Fruit fly (Drosophila melanogaster) whole organism, embryonic: Measurements from ENCODE around the gene Trim9.
A peak's percentile ranks its signal among the peaks of the same experiment; 100 is the strongest.

Source experiments
- Ada2b ChIP-seq: fragments of 200-800 bp; sonication (Bioruptor generic); IDR thresholded peaks from 2 replicates; pipeline ENCODE4 v1.3.6; 2022; ENCODE audit warnings: missing biosample characterization, missing genetic modification characterization
- C15 ChIP-seq: fragments of 200-800 bp; sonication (Bioruptor generic); IDR thresholded peaks from 3 replicates; pipeline ENCODE4 v1.3.6; 2022; ENCODE audit warnings: missing biosample characterization, missing genetic modification characterization
- CG10267 ChIP-seq: fragments of 200-800 bp; sonication (Bioruptor generic); optimal IDR thresholded peaks from 2 replicates; lab custom pipeline; 2018; ENCODE audit warnings: missing biosample characterization, mild to moderate bottlenecking, missing genetic modification characterization, moderate library complexity
- CG10462 ChIP-seq: fragments of 200-800 bp; sonication (Bioruptor generic); optimal IDR thresholded peaks from 2 replicates; lab custom pipeline; 2016; ENCODE audit warnings: missing biosample characterization, missing genetic modification characterization
- CG11695 ChIP-seq: fragments of 200-800 bp; sonication (Bioruptor generic); IDR thresholded peaks from 3 replicates; pipeline ENCODE4 v1.3.6; 2022; ENCODE audit warnings: missing biosample characterization, missing genetic modification characterization
- CG12299 ChIP-seq: fragments of 200-800 bp; sonication (Bioruptor generic); optimal IDR thresholded peaks from 2 replicates; lab custom pipeline; 2018; ENCODE audit warnings: missing biosample characterization, mild to moderate bottlenecking, missing genetic modification characterization
- CG14667 ChIP-seq: fragments of 200-800 bp; sonication (Bioruptor generic); IDR thresholded peaks from 2 replicates; pipeline ENCODE4 v1.3.6; 2022; ENCODE audit warnings: missing biosample characterization, missing genetic modification characterization
- CG14710 ChIP-seq: fragments of 200-800 bp; sonication (Bioruptor generic); optimal IDR thresholded peaks from 3 replicates; lab custom pipeline; 2019; ENCODE audit warnings: missing biosample characterization, mild to moderate bottlenecking, missing genetic modification characterization, moderate library complexity
- CG1602 ChIP-seq: fragments of 200-800 bp; sonication (Bioruptor generic); optimal IDR thresholded peaks from 3 replicates; lab custom pipeline; 2016; ENCODE audit warnings: missing biosample characterization, missing genetic modification characterization
- CG17359 ChIP-seq: fragments of 200-800 bp; sonication (Bioruptor generic); optimal IDR thresholded peaks from 3 replicates; lab custom pipeline; 2018; ENCODE audit warnings: missing biosample characterization, mild to moderate bottlenecking, missing genetic modification characterization, moderate library complexity
- CG17361 ChIP-seq: fragments of 200-800 bp; sonication (Bioruptor generic); IDR thresholded peaks from 3 replicates; pipeline ENCODE4 v1.3.6; 2022; ENCODE audit warnings: missing biosample characterization, missing genetic modification characterization
- CG18599 ChIP-seq: fragments of 200-800 bp; sonication (Bioruptor generic); optimal IDR thresholded peaks from 3 replicates; lab custom pipeline; 2017; ENCODE audit warnings: missing biosample characterization, missing genetic modification characterization, mild to moderate bottlenecking, moderate library complexity, missing genetic modification reagents
- CG2678 ChIP-seq: fragments of 200-800 bp; sonication (Bioruptor generic); optimal IDR thresholded peaks from 3 replicates; lab custom pipeline; 2019; ENCODE audit warnings: missing biosample characterization, mild to moderate bottlenecking, missing genetic modification characterization, moderate library complexity
- CG30020 ChIP-seq: fragments of 200-800 bp; optimal IDR thresholded peaks from 2 replicates; lab custom pipeline; 2019; ENCODE audit warnings: missing biosample characterization, mild to moderate bottlenecking, missing genetic modification characterization, moderate library complexity
- CG30431 ChIP-seq: fragments of 200-800 bp; sonication (Bioruptor generic); optimal IDR thresholded peaks from 2 replicates; lab custom pipeline; 2017; ENCODE audit warnings: missing biosample characterization, missing genetic modification characterization
- CG31388 ChIP-seq: fragments of 200-800 bp; sonication (Bioruptor generic); optimal IDR thresholded peaks from 2 replicates; lab custom pipeline; 2016; ENCODE audit warnings: missing biosample characterization, missing genetic modification characterization
- CG32532 ChIP-seq: fragments of 200-800 bp; sonication (Bioruptor generic); IDR thresholded peaks from 2 replicates; pipeline ENCODE4 v1.3.6; 2022; ENCODE audit warnings: missing biosample characterization, missing genetic modification characterization
- CG3281 ChIP-seq: fragments of 200-800 bp; sonication (Bioruptor generic); optimal IDR thresholded peaks from 3 replicates; lab custom pipeline; 2017; ENCODE audit warnings: missing biosample characterization, mild to moderate bottlenecking, missing genetic modification characterization
- CG34422 ChIP-seq: fragments of 200-800 bp; sonication (Bioruptor generic); IDR thresholded peaks from 3 replicates; pipeline ENCODE4 v1.3.6; 2022; ENCODE audit warnings: missing biosample characterization, missing genetic modification characterization
- CG5245 ChIP-seq: fragments of 200-800 bp; sonication (Bioruptor generic); optimal IDR thresholded peaks from 3 replicates; lab custom pipeline; 2016; ENCODE audit warnings: missing biosample characterization, missing genetic modification characterization
- CG6689 ChIP-seq: fragments of 200-800 bp; sonication (Bioruptor generic); IDR thresholded peaks from 2 replicates; pipeline ENCODE4 v1.3.6; 2022; ENCODE audit warnings: missing biosample characterization, missing genetic modification characterization
- CG6854 ChIP-seq: fragments of 200-800 bp; sonication (Bioruptor generic); optimal IDR thresholded peaks from 3 replicates; lab custom pipeline; 2017; ENCODE audit warnings: missing biosample characterization, mild to moderate bottlenecking, missing genetic modification characterization
- CG7987 ChIP-seq: fragments of 200-800 bp; sonication (Bioruptor generic); optimal IDR thresholded peaks from 2 replicates; lab custom pipeline; 2018; ENCODE audit warnings: missing biosample characterization, mild to moderate bottlenecking, missing genetic modification characterization, moderate library complexity
- CG9437 ChIP-seq: fragments of 200-800 bp; sonication (Bioruptor generic); optimal IDR thresholded peaks from 2 replicates; lab custom pipeline; 2018; ENCODE audit warnings: missing biosample characterization, mild to moderate bottlenecking, missing genetic modification characterization
- CrebB ChIP-seq: fragments of 200-800 bp; sonication (Bioruptor generic); optimal IDR thresholded peaks from 3 replicates; lab custom pipeline; 2018; ENCODE audit warnings: missing biosample characterization, mild to moderate bottlenecking, missing genetic modification characterization
- Doc2 ChIP-seq: fragments of 200-800 bp; sonication (Bioruptor generic); IDR thresholded peaks from 2 replicates; pipeline ENCODE4 v1.3.6; 2022; ENCODE audit warnings: missing biosample characterization, missing genetic modification characterization
- E2f1 ChIP-seq: fragments of 200-800 bp; sonication (Bioruptor generic); IDR thresholded peaks from 2 replicates; pipeline ENCODE4 v1.3.6; 2022; ENCODE audit warnings: missing biosample characterization, missing genetic modification characterization
- GATAe ChIP-seq: fragments of 200-800 bp; sonication (Bioruptor generic); conservative IDR thresholded peaks from 2 replicates; pipeline ENCODE4 v1.3.6; 2022; ENCODE audit warnings: missing biosample characterization, missing genetic modification characterization
- HmgZ ChIP-seq: fragments of 200-800 bp; sonication (Bioruptor generic); optimal IDR thresholded peaks from 2 replicates; lab custom pipeline; 2018; ENCODE audit warnings: missing biosample characterization, mild to moderate bottlenecking, missing genetic modification characterization
- Hr78 ChIP-seq, 2 experiments: fragments of 200-800 bp in 1 of 2; fragments of >200 bp in 1 of 2; sonication (Bioruptor generic) in 1 of 2; optimal IDR thresholded peaks; 2 replicates each; lab custom pipeline; 2017 to 2019; ENCODE audit warnings: missing biosample characterization in 2 of 2, missing genetic modification characterization in 2 of 2, mild to moderate bottlenecking in 1 of 2, moderate library complexity in 1 of 2
- Max ChIP-seq: fragments of 200-800 bp; sonication (Bioruptor generic); optimal IDR thresholded peaks from 2 replicates; lab custom pipeline; 2016; ENCODE audit warnings: missing biosample characterization, mild to moderate bottlenecking, missing genetic modification characterization
- Med ChIP-seq: fragments of 200-800 bp; sonication (Bioruptor generic); peaks from one replicate; lab custom pipeline; 2016; ENCODE audit warnings: missing biosample characterization, missing genetic modification characterization, mild to moderate bottlenecking, inconsistent platforms, moderate library complexity
- Meics ChIP-seq: fragments of 200-800 bp; sonication (Bioruptor generic); optimal IDR thresholded peaks from 2 replicates; lab custom pipeline; 2017; ENCODE audit warnings: missing biosample characterization, mild to moderate bottlenecking, missing genetic modification characterization
- Mrtf ChIP-seq: fragments of 200-800 bp; sonication (Bioruptor generic); IDR thresholded peaks from 3 replicates; pipeline ENCODE4 v1.3.6; 2022; ENCODE audit warnings: missing biosample characterization, missing genetic modification characterization
- NC2β ChIP-seq: fragments of 200-800 bp; sonication (Bioruptor generic); optimal IDR thresholded peaks from 2 replicates; lab custom pipeline; 2016; ENCODE audit warnings: missing biosample characterization, missing genetic modification characterization
- Xrp1 ChIP-seq: fragments of 200-800 bp; sonication (Bioruptor generic); IDR thresholded peaks from 2 replicates; pipeline ENCODE4 v1.3.6; 2022; ENCODE audit warnings: missing biosample characterization, missing genetic modification characterization
- bcd ChIP-seq: fragments of 200-800 bp; sonication (Bioruptor generic); optimal IDR thresholded peaks from 2 replicates; lab custom pipeline; 2017; ENCODE audit warnings: missing biosample characterization, mild to moderate bottlenecking, missing genetic modification characterization
- bowl ChIP-seq: fragments of 200-800 bp; sonication (Bioruptor generic); IDR thresholded peaks from 2 replicates; pipeline ENCODE4 v1.3.6; 2022; ENCODE audit warnings: missing biosample characterization, missing genetic modification characterization
- br ChIP-seq: fragments of >200 bp; optimal IDR thresholded peaks from 2 replicates; lab custom pipeline; 2017
- cad ChIP-seq: fragments of >200 bp; optimal IDR thresholded peaks from 2 replicates; lab custom pipeline; 2017; ENCODE audit warnings: missing biosample characterization, missing genetic modification characterization
- chm ChIP-seq: fragments of 200-800 bp; sonication (Bioruptor generic); IDR thresholded peaks from 2 replicates; pipeline ENCODE4 v1.3.6; 2022; ENCODE audit warnings: missing biosample characterization, missing genetic modification characterization
- danr ChIP-seq: fragments of 200-800 bp; sonication (Bioruptor generic); IDR thresholded peaks from 2 replicates; pipeline ENCODE4 v1.3.6; 2022; ENCODE audit warnings: missing biosample characterization, missing genetic modification characterization
- exex ChIP-seq: fragments of 200-800 bp; sonication (Bioruptor generic); optimal IDR thresholded peaks from 4 replicates; lab custom pipeline; 2018; ENCODE audit warnings: missing biosample characterization, mild to moderate bottlenecking, missing genetic modification characterization, moderate library complexity
- fd3F ChIP-seq: fragments of 200-800 bp; sonication (Bioruptor generic); optimal IDR thresholded peaks from 2 replicates; lab custom pipeline; 2018; ENCODE audit warnings: missing biosample characterization, mild to moderate bottlenecking, missing genetic modification characterization, moderate library complexity
- hkb ChIP-seq, 2 experiments: fragments of 200-800 bp in 1 of 2; fragments of >200 bp in 1 of 2; sonication (Bioruptor generic) in 1 of 2; IDR thresholded peaks in 1 of 2; optimal IDR thresholded peaks in 1 of 2; 2 replicates each; pipeline versions ENCODE4 v1.3.6 to Lab custom; 2017 to 2022; ENCODE audit warnings: missing biosample characterization in 1 of 2, missing genetic modification characterization in 1 of 2
- inv ChIP-seq: fragments of 200-800 bp; sonication (Bioruptor generic); IDR thresholded peaks from 2 replicates; pipeline ENCODE4 v1.3.6; 2022; ENCODE audit warnings: missing biosample characterization, missing genetic modification characterization; ENCODE audit not compliant: partially characterized antibody
- lmd ChIP-seq: fragments of 200-800 bp; sonication (Bioruptor generic); IDR thresholded peaks from 2 replicates; pipeline ENCODE4 v1.3.6; 2022; ENCODE audit warnings: missing biosample characterization, missing genetic modification characterization
- pho ChIP-seq: fragments of 200-800 bp; sonication (Bioruptor generic); optimal IDR thresholded peaks from 2 replicates; lab custom pipeline; 2016; ENCODE audit warnings: missing biosample characterization, missing genetic modification characterization
- ro ChIP-seq: fragments of 200-800 bp; sonication (Bioruptor generic); IDR thresholded peaks from 2 replicates; pipeline ENCODE4 v1.3.6; 2022; ENCODE audit warnings: missing biosample characterization, missing genetic modification characterization
- tio ChIP-seq: fragments of 200-800 bp; sonication (Bioruptor generic); optimal IDR thresholded peaks from 2 replicates; lab custom pipeline; 2017; ENCODE audit warnings: missing biosample characterization, missing genetic modification characterization, inconsistent platforms
- unc-4 ChIP-seq: fragments of 200-800 bp; sonication (Bioruptor generic); IDR thresholded peaks from 2 replicates; pipeline ENCODE4 v1.3.6; 2022; ENCODE audit warnings: missing biosample characterization, missing genetic modification characterization; ENCODE audit not compliant: partially characterized antibody
- zfh1 ChIP-seq: fragments of 200-800 bp; sonication (Bioruptor generic); IDR thresholded peaks from 3 replicates; pipeline ENCODE4 v1.3.6; 2022; ENCODE audit warnings: missing biosample characterization, missing genetic modification characterization

Gene Trim9

dm6 chr2L:10555269-10555668, 10.6 kb downstream of the Trim9 start (continued):
- TF ChIP-seq CG11695 (GFP tag; lab: Robert Waterston, UW) (no peak), chm (GFP tag; lab: Robert Waterston, UW) (no peak), fd3F (GFP tag; lab: Kevin White, UChicago) (no peak), CG10267 (tag; lab: Kevin White, UChicago) (no peak), pho (GFP tag; lab: Kevin White, UChicago) (no peak), br (lab: Kevin White, UChicago) (no peak), CG14667 (GFP tag; lab: Robert Waterston, UW) (no peak), exex (tag; lab: Kevin White, UChicago) (no peak), CG10462 (GFP tag; lab: Kevin White, UChicago) (no peak), lmd (GFP tag; lab: Robert Waterston, UW) (0 out of 2 replicates have a peak, but pooled peaks have one; percentile 21), inv (GFP tag; lab: Robert Waterston, UW) (no peak), bcd (GFP tag; lab: Kevin White, UChicago) (no peak), CG7987 (no peak), danr (GFP tag; lab: Robert Waterston, UW) (no peak), Max (GFP tag; lab: Kevin White, UChicago) (no peak), CG6854 (GFP tag; lab: Kevin White, UChicago) (no peak), C15 (GFP tag; lab: Robert Waterston, UW) (no peak), CG17361 (GFP tag; lab: Robert Waterston, UW) (no peak), CG30020 (tag; lab: Kevin White, UChicago) (no peak), Med (peak; percentile 44), unc-4 (no peak), CG32532 (no peak), E2f1 (GFP tag; lab: Robert Waterston, UW) (0 out of 2 replicates have a peak, but pooled peaks have one; percentile 9), CG5245 (no peak), CG1602 (GFP tag; lab: Kevin White, UChicago) (no peak), hkb (optimal IDR thresholded peaks at IDR 0.05; lab: Kevin White, UChicago) (no peak), hkb (GFP tag; IDR thresholded peaks at IDR 0.05; lab: Robert Waterston, UW) (peak; percentile 31; the same call in 1 of the 2 replicates), CG3281 (GFP tag; lab: Kevin White, UChicago) (no peak), CG14710 (tag; lab: Kevin White, UChicago) (no peak)

- TF ChIP-seq Xrp1 (GFP tag; lab: Robert Waterston, UW), result peak; percentile 65
- TF ChIP-seq Mrtf, result 0 out of 3 replicates have a peak, but pooled peaks have one; percentile 31
- no peak for TF ChIP-seq CG14667 (GFP tag; lab: Robert Waterston, UW)
- TF ChIP-seq ro (GFP tag; lab: Robert Waterston, UW), result no peak
- peak; percentile 72 for TF ChIP-seq Meics
- TF ChIP-seq CG31388, result no peak
- no peak for TF ChIP-seq tio (GFP tag; lab: Kevin White, UChicago)
- no peak for TF ChIP-seq CG30431 (GFP tag; lab: Kevin White, UChicago)
- peak; percentile 69 for TF ChIP-seq CG2678 (tag; lab: Kevin White, UChicago)
- peak; percentile 44 for TF ChIP-seq CG17359
- peak; percentile 90 for TF ChIP-seq CG18599
- peak; percentile 51; the same call in 1 of the 2 replicates for TF ChIP-seq CG6689 (GFP tag; lab: Robert Waterston, UW)
- no peak for TF ChIP-seq bowl (GFP tag; lab: Robert Waterston, UW)
- TF ChIP-seq CG9437, result no peak
- no peak for TF ChIP-seq NC2β (GFP tag; lab: Kevin White, UChicago)
- no peak for TF ChIP-seq Hr78 (GFP tag; optimal IDR thresholded peaks at IDR 0.05; lab: Kevin White, UChicago)
- peak; percentile 64 for TF ChIP-seq Ada2b (GFP tag; lab: Robert Waterston, UW)
- TF ChIP-seq CrebB, result no peak
- TF ChIP-seq cad (GFP tag; lab: Kevin White, UChicago), result no peak
- no peak for TF ChIP-seq Doc2 (GFP tag; lab: Robert Waterston, UW)
- peak; percentile 36; the same call in 1 of the 3 replicates for TF ChIP-seq zfh1 (GFP tag; lab: Robert Waterston, UW)
- 0 out of 3 replicates have a peak, but pooled peaks have one; percentile 24 for TF ChIP-seq CG34422
- TF ChIP-seq GATAe (GFP tag; lab: Robert Waterston, UW), result no peak; the same call in 1 of the 2 replicates
- TF ChIP-seq HmgZ (tag; lab: Kevin White, UChicago), result peak; percentile 38
- no peak for TF ChIP-seq CG12299
These were observed 21.0 kb downstream of the Trim9 start for dm6 chr2L:10565674-10566073.
